Worm (Caenorhabditis elegans): Measurements from ENCODE around the gene T11G6.5.
A peak's percentile ranks its signal among the peaks of the same experiment; 100 is the strongest.

T11G6.5 gene

DNA sequence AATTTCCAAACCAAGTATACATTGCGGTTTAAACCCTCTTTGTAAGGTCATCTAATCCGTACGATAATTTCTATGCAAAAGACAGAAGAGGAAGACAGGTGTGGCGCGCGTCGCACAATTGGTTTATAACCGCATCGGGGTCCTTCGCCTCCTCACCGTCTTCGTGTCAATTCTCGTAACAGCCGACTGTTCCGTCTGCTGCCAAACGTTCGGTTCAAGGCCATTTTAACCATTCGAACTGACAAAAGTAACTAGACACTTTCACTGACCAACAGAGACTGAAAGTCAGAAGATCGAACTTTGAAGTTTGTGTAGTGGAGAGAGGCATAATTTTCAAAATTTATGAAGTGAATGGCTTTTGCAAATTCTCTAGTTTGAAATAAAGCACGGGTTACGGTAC is 26.6 kb downstream of the T11G6.5 start:
- peak; percentile 33 for TF ChIP-seq blmp-1 (tag; optimal IDR thresholded peaks at IDR 0.05)
- TF ChIP-seq hlh-1 (tag; optimal IDR thresholded peaks at IDR 0.05) = no peak
- no peak for TF ChIP-seq mls-2 (tag; optimal IDR thresholded peaks at IDR 0.05)

DNA sequence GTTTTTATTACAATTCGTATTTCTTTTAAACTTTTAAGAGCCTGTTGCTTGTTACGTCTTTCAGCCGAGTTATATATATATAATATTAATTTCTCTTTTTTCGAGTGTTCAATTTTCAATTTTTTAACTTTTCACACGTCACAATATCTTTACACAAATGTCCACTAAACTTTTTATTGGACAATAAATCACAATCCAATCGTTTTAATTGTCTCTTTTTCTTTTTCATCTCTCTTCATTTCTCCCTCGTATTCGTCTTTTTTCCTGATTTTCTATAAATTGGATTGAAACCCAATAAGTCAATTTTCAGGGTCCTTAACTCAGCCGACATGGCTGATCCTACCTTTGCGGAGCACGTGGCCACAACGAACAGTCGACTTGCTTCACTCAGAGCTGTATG is 30.5 kb downstream of the T11G6.5 start, which contains the start of gene miz-1:
Gene miz-1, plus strand, starts transcription at position 301 of the 400 bp plus-strand sequence.
- TF ChIP-seq nhr-76 (tag; optimal IDR thresholded peaks at IDR 0.05) (no peak), M03D4.4 (tag; optimal IDR thresholded peaks at IDR 0.05) (no peak), ceh-83 (GFP tag; optimal IDR thresholded peaks at IDR 0.05) (no peak), flh-1 (GFP tag; optimal IDR thresholded peaks at IDR 0.05) (no peak), mls-2 (tag; optimal IDR thresholded peaks at IDR 0.05) (no peak), sptf-1 (tag; optimal IDR thresholded peaks at IDR 0.05) (no peak), sem-2 (GFP tag; optimal IDR thresholded peaks at IDR 0.05) (no peak), elt-3 (tag; optimal IDR thresholded peaks at IDR 0.05) (no peak), nhr-12 (tag; optimal IDR thresholded peaks at IDR 0.05) (no peak), mep-1 (tag; optimal IDR thresholded peaks at IDR 0.05) (no peak), unc-120 (tag; optimal IDR thresholded peaks at IDR 0.05; ENCODE audit: poor library complexity, severe bottlenecking) (no peak), lin-32 (GFP tag; optimal IDR thresholded peaks at IDR 0.05) (no peak), nhr-237 (tag; optimal IDR thresholded peaks at IDR 0.05) (no peak), ceh-43 (GFP tag; optimal IDR thresholded peaks at IDR 0.05) (no peak)

DNA sequence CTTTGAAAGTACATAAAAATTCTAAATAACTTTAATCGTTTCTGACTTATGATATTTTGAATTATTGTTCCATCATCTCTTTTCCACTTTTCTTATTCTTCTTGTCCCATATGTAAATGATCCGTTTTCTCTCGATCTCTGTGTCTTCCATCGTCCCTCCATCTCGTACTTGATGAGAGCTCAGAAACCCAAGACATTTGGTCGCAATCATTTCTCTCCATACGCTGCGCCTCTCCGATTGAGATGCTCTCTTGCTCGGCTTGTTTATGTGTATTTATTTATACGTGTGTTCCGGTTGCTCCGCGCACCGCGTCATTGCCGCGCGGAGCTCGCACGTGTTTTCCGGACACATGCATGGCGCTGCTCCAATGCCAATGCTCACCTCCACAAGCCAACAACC is 31.2 kb downstream of the T11G6.5 start:
- TF ChIP-seq pha-4 (tag; optimal IDR thresholded peaks at IDR 0.05) = peak; percentile 85
- TF ChIP-seq drap-1 (GFP tag; optimal IDR thresholded peaks at IDR 0.05) = no peak

DNA sequence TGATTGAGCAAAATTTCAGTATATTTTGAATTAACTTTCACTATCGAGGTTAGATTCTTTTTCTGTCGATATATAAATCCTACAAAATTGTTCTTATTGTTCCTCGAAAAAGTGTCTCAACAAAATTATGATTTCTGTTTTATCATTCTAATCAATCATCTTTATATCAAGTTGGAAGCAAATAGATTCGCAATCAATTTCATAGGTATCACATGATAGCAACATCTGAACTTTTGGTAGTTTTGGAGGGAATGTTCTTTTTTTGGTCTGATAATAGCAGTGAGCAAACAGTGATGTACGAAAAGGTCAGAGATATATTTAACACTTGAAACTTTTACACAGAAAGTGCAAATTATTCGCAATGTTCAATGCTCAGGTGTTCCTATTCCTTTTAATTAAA is 31.7 kb downstream of the T11G6.5 start:
- TF ChIP-seq tbx-8 (GFP tag; optimal IDR thresholded peaks at IDR 0.05) (no peak), ces-1 (GFP tag; optimal IDR thresholded peaks at IDR 0.05) (no peak), ztf-11 (tag; optimal IDR thresholded peaks at IDR 0.05) (no peak), sptf-1 (tag; optimal IDR thresholded peaks at IDR 0.05) (no peak), blmp-1 (tag; optimal IDR thresholded peaks at IDR 0.05) (no peak), elt-1 (tag; optimal IDR thresholded peaks at IDR 0.05; ENCODE audit: borderline replicate concordance, insufficient read depth) (no peak), ham-2 (GFP tag; optimal IDR thresholded peaks at IDR 0.05) (no peak), unc-39 (tag; optimal IDR thresholded peaks at IDR 0.05) (no peak), flh-1 (GFP tag; optimal IDR thresholded peaks at IDR 0.05) (no peak), mls-2 (tag; optimal IDR thresholded peaks at IDR 0.05) (no peak), sem-2 (GFP tag; optimal IDR thresholded peaks at IDR 0.05) (no peak), unc-62 (GFP tag; optimal IDR thresholded peaks at IDR 0.05) (no peak), nhr-28 (tag; optimal IDR thresholded peaks at IDR 0.05) (no peak), nhr-237 (tag; optimal IDR thresholded peaks at IDR 0.05) (no peak), pha-4 (tag; optimal IDR thresholded peaks at IDR 0.05) (no peak), snpc-4 (tag; optimal IDR thresholded peaks at IDR 0.05) (no peak), bed-3 (GFP tag; optimal IDR thresholded peaks at IDR 0.05) (no peak), lsy-2 (tag; optimal IDR thresholded peaks at IDR 0.05) (no peak), mab-5 (tag; optimal IDR thresholded peaks at IDR 0.05) (no peak)

DNA sequence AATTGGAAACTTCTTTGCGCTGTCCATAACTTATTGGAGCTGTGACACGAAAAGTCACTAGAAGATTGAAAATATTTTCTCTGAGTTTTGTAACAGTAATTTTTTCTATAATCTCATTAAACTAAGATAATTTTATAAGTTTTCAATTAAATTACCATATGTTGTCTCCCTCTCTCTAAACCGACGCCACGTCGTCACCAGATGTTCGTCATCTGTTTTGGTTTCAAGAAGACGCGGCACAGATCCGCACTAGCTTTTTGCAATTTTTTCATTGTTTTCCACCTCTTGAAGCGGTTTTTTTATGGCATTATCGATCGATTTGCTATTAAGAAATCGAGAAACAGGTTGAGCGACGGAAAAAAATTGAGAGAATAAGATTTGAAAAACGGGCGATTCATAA is 38.6 kb downstream of the T11G6.5 start:
- TF ChIP-seq nhr-2 (tag; optimal IDR thresholded peaks at IDR 0.05) (no peak), bed-3 (GFP tag; optimal IDR thresholded peaks at IDR 0.05) (no peak), cnd-1 (tag; optimal IDR thresholded peaks at IDR 0.05) (no peak), ceh-83 (GFP tag; optimal IDR thresholded peaks at IDR 0.05) (no peak), sem-2 (GFP tag; optimal IDR thresholded peaks at IDR 0.05) (no peak), unc-62 (GFP tag; optimal IDR thresholded peaks at IDR 0.05) (no peak)

DNA sequence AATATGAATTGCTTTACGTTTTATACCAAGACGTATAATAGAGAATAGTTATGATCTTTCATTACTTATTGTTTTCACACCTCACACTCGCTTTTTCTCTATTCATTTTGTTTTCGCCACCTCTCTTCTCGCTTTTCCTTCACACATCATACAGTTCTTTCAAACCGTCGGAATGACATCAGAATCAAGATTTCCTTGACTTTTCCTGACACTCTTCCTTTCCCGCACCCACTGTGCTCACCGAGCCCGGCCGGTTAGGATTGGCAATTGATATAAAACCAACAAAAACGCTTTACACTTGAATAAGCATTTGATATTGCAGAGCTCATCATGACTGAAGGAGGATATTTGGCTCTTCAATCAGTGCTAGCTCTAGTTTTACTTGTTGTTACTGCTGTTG is 43.2 kb downstream of the T11G6.5 start, which contains the start of gene zipt-2.1:
Gene zipt-2.1, plus strand, starts transcription at position 301 of the 400 bp plus-strand sequence.
- TF ChIP-seq nhr-2 (tag; optimal IDR thresholded peaks at IDR 0.05) (no peak), ham-2 (GFP tag; optimal IDR thresholded peaks at IDR 0.05) (no peak), hlh-1 (tag; optimal IDR thresholded peaks at IDR 0.05) (no peak), nhr-76 (tag; optimal IDR thresholded peaks at IDR 0.05) (no peak)
